Worm (Caenorhabditis elegans): ENCODE results near the gene rei-1.

ce11 chrIII:4095441-4096095 is 2.4 kb downstream of the rei-1 start, which contains the start of gene C03C10.7:
- TF ChIP-seq ceh-13 (GFP tag; optimal IDR thresholded peaks at IDR 0.05) (no peak), ama-1 (optimal IDR thresholded peaks at IDR 0.05) (no peak), tra-4 (tag; optimal IDR thresholded peaks at IDR 0.05) (no peak), scrt-1 (GFP tag; IDR thresholded peaks at IDR 0.05) (no peak), flt-1 (GFP tag; IDR thresholded peaks at IDR 0.05) (no peak), ceh-36 (tag; optimal IDR thresholded peaks at IDR 0.05) (no peak), hmbx-1 (tag; optimal IDR thresholded peaks at IDR 0.05) (no peak), sea-1 (GFP tag; conservative IDR thresholded peaks at IDR 0.05) (no peak), F13C5.2 (tag; optimal IDR thresholded peaks at IDR 0.05) (no peak), tbx-37 (GFP tag; conservative IDR thresholded peaks at IDR 0.05) (no peak)

Data from whole organism, early embryonic.